Worm (Caenorhabditis elegans): ENCODE data around the gene fbxa-69.
"Not testable (repeated sequence)": the region's sequence is repeated elsewhere in the genome, so short reads cannot be mapped to it uniquely, and the experiment has no call there.

fbxa-69 gene

DNA sequence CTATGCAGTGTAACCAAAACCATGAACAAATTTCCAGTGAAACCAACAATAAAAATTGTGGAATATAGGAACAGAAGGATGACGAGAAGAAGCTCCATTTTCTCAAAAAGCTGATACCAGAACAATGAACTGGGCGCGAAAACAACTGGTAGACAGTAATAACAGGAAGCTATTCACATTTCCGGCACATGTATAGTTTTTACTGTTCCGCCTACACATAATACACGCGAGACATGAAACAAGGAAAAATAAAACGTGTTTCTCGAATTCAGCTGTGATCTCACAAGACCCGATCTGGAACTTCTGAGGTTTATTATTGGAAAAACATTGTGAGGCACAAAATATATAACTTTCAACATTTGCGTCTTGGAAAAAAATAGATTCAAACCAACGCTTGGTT lies 6.2 kb downstream of the fbxa-69 start, which contains the start of gene srsx-36:
Gene srsx-36 (minus strand): TSS at position 101 of the 400 bp plus-strand sequence.
- TF ChIP-seq unc-62 (GFP tag; optimal IDR thresholded peaks at IDR 0.05) = no peak

ce11 chrV:15807420-15807819 lies 8.4 kb downstream of the fbxa-69 start, which contains the start of gene srsx-38:
Gene srsx-38 (minus strand): TSS chrV:15807520.
- TF ChIP-seq unc-62 (GFP tag; optimal IDR thresholded peaks at IDR 0.05) = not testable (repeated sequence)

ce11 chrV:15803748-15804147 lies 12.0 kb downstream of the fbxa-69 start, which contains the start of gene T26E4.18:
Gene T26E4.18 (minus strand): TSS chrV:15803848.
- TF ChIP-seq unc-62 (GFP tag; optimal IDR thresholded peaks at IDR 0.05) = not testable (repeated sequence)

ce11 chrV:15803079-15803478 lies 12.7 kb downstream of the fbxa-69 start, which contains the start of gene srd-27:
Gene srd-27 (plus strand): TSS chrV:15803379.
- TF ChIP-seq unc-62 (GFP tag; optimal IDR thresholded peaks at IDR 0.05) = not testable (repeated sequence)

ce11 chrV:15802623-15803022 lies 13.1 kb downstream of the fbxa-69 start, which contains the start of gene T26E4.9:
Gene T26E4.9 (minus strand): TSS chrV:15802723.
- TF ChIP-seq unc-62 (GFP tag; optimal IDR thresholded peaks at IDR 0.05) = not testable (repeated sequence)

- TF ChIP-seq unc-62 (GFP tag; optimal IDR thresholded peaks at IDR 0.05) = no peak
These were observed 17.7 kb downstream of the fbxa-69 start, which contains the start of gene T26E4.10 for ce11 chrV:15798108-15798507. Gene T26E4.10 (minus strand): TSS chrV:15798208.

- no peak for TF ChIP-seq unc-62 (GFP tag; optimal IDR thresholded peaks at IDR 0.05)
These were observed 19.7 kb downstream of the fbxa-69 start, which contains the start of gene nhr-223 for ce11 chrV:15796087-15796486. Gene nhr-223 (plus strand): TSS chrV:15796387.

- no peak for TF ChIP-seq unc-62 (GFP tag; optimal IDR thresholded peaks at IDR 0.05)
These were observed 22.5 kb downstream of the fbxa-69 start, which contains the start of gene T26E4.7 for ce11 chrV:15793270-15793669. Gene T26E4.7 (plus strand): TSS chrV:15793570.

DNA sequence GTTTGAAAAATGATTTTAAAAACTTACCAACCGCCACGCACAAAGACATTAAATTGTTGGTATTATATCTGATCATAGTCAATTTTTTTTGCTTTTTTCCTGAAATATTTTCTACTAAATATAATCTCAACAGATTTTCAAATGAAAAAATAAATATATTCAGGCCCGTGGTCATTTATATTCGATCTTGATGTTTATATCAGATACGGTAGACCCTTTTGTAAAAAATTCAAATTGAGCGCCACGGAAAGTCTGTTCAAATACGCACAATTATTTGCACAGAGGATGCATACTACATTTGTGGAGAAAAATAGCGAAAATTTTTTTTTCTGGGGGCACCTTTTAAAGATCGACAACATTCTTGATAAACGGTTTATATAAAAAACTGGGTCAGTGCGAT lies 23.4 kb downstream of the fbxa-69 start, which contains the start of gene T26E4.4:
Gene T26E4.4 (minus strand): TSS at position 101 of the 400 bp plus-strand sequence.
- no peak for TF ChIP-seq unc-62 (GFP tag; optimal IDR thresholded peaks at IDR 0.05)

ce11 chrV:15782494-15782893 lies 33.3 kb downstream of the fbxa-69 start, which contains the start of gene T26E4.3:
Gene T26E4.3 (plus strand): TSS chrV:15782794.
- TF ChIP-seq unc-62 (GFP tag; optimal IDR thresholded peaks at IDR 0.05) = no peak

DNA sequence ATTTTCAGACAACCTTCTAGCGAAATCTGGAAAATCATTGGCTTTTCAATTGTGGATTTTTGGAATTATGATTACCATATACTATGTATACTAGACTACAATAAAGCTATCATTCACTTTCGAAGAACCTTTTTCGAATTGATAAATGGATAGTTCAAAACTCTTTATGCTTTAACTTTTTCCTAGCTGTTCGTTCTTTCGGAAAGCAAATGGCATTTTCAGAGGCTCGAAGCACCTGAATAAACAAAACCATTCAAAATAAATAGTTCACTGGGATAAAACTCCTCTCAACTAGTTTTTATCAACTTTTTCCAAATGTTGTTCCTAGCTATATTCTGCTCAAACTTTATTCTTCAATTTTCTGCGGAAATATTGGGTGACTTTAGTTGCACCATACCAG lies 34.7 kb downstream of the fbxa-69 start, which contains the start of gene T26E4.2:
Gene T26E4.2 (plus strand): TSS at position 301 of the 400 bp plus-strand sequence.
- no peak for TF ChIP-seq unc-62 (GFP tag; optimal IDR thresholded peaks at IDR 0.05)

ce11 chrV:15779128-15779729 lies 36.5 kb downstream of the fbxa-69 start, which contains the start of the genes nhr-285 and irld-52:
Gene nhr-285 (minus strand): TSS chrV:15779228.
Gene irld-52 (plus strand): TSS chrV:15779679.
- TF ChIP-seq unc-62 (GFP tag; optimal IDR thresholded peaks at IDR 0.05) = no peak

ce11 chrV:15776651-15777050 lies 39.1 kb downstream of the fbxa-69 start, which contains the start of gene nhr-283:
Gene nhr-283 (minus strand): TSS chrV:15776751.
- no peak for TF ChIP-seq unc-62 (GFP tag; optimal IDR thresholded peaks at IDR 0.05)

ce11 chrV:15773941-15774340 lies 41.8 kb downstream of the fbxa-69 start:
- no peak for TF ChIP-seq unc-62 (GFP tag; optimal IDR thresholded peaks at IDR 0.05)

ce11 chrV:15773141-15773540 lies 42.6 kb downstream of the fbxa-69 start, which contains the start of gene nhr-60:
Gene nhr-60 (minus strand): TSS chrV:15773241.
- no peak for TF ChIP-seq unc-62 (GFP tag; optimal IDR thresholded peaks at IDR 0.05)

- TF ChIP-seq unc-62 (GFP tag; optimal IDR thresholded peaks at IDR 0.05) = no peak
These were observed 46.7 kb downstream of the fbxa-69 start, which contains the start of gene F57A10.4 for ce11 chrV:15769072-15769471. Gene F57A10.4 (plus strand): TSS chrV:15769438.
